Fruit fly (Drosophila melanogaster) whole organism, prepupa: Measurements from ENCODE around the gene sw.
"Not testable (repeated sequence)": the region's sequence is repeated elsewhere in the genome, so short reads cannot be mapped to it uniquely, and the experiment has no call there.

Experiments used
- CG3032 ChIP-seq: fragments of 200-800 bp; optimal IDR thresholded peaks from 2 replicates; lab custom pipeline; 2019; ENCODE audit warnings: missing biosample characterization, mild to moderate bottlenecking, missing genetic modification characterization, moderate library complexity
- CG34406 ChIP-seq: fragments of 200-800 bp; sonication (Bioruptor generic); optimal IDR thresholded peaks from 3 replicates; lab custom pipeline; 2016; ENCODE audit warnings: missing biosample characterization, missing genetic modification characterization
- CG6163 ChIP-seq: fragments of 200-800 bp; sonication (Bioruptor generic); IDR thresholded peaks from 3 replicates; pipeline ENCODE4 v1.3.6; 2022; ENCODE audit warnings: missing biosample characterization, missing genetic modification characterization
- CG6808 ChIP-seq: fragments of 200-800 bp; sonication (Bioruptor generic); optimal IDR thresholded peaks from 3 replicates; lab custom pipeline; 2017; ENCODE audit warnings: missing biosample characterization, missing genetic modification characterization, mild to moderate bottlenecking, moderate library complexity, missing genetic modification reagents
- CG8632 ChIP-seq: fragments of 200-800 bp; sonication (Bioruptor generic); optimal IDR thresholded peaks from 3 replicates; lab custom pipeline; 2016; ENCODE audit warnings: missing biosample characterization, missing genetic modification characterization
- Eip93F ChIP-seq: fragments of 200-800 bp; sonication (Bioruptor generic); optimal IDR thresholded peaks from 2 replicates; lab custom pipeline; 2016; ENCODE audit warnings: missing biosample characterization, mild to moderate bottlenecking, missing genetic modification characterization
- Ets96B ChIP-seq: fragments of 200-800 bp; optimal IDR thresholded peaks from 2 replicates; lab custom pipeline; 2019; ENCODE audit warnings: missing biosample characterization, mild to moderate bottlenecking, missing genetic modification characterization, moderate library complexity
- Hr39 ChIP-seq: fragments of 200-800 bp; sonication (Bioruptor generic); optimal IDR thresholded peaks from 2 replicates; lab custom pipeline; 2016; ENCODE audit warnings: missing biosample characterization, missing genetic modification characterization
- dsx ChIP-seq: fragments of 200-800 bp; optimal IDR thresholded peaks from 3 replicates; lab custom pipeline; 2019; ENCODE audit warnings: missing biosample characterization, mild to moderate bottlenecking, missing genetic modification characterization, moderate library complexity; ENCODE audit not compliant: poor library complexity, severe bottlenecking

Gene sw

dm6 chrX:20194127-20194526 lies 42.1 kb downstream of the sw start, which contains the start of gene Sdic3:
Gene Sdic3, minus strand, starts transcription at chrX:20194227.
- not testable (repeated sequence) for TF ChIP-seq CG6163 (GFP tag; lab: Robert Waterston, UW); Ets96B (tag; lab: Kevin White, UChicago); Eip93F (GFP tag; lab: Kevin White, UChicago)
- TF ChIP-seq, all 60 proteins: peak for 0; not testable (repeated sequence) for 60

- not testable (repeated sequence) for TF ChIP-seq CG3032; dsx; CG34406 (GFP tag; lab: Kevin White, UChicago)
These were observed 49.8 kb downstream of the sw start, which contains the start of gene Sdic2 for dm6 chrX:20186387-20186786. Gene Sdic2, minus strand, starts transcription at chrX:20186487.

DNA sequence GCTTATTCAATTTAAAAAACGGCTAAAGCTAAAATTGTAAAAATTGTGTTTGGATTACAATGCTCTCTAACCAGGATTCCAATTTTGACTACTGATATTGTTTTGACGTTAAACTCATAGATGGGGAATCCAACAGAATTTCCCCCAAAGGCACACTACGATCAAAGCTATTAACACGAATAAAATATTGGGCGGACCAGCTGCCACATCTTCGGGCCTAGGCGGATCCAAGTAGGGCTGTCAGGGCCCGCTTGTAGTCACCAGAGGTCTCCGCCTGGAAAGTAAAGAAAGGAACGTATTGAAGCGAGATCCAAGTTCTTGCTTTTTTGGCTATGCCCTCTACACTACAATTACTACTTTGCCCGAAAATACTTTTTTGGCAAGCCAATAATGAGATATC lies 57.6 kb downstream of the sw start, which contains the start of gene Sdic1:
Gene Sdic1 (minus strand): TSS at position 101 of the 400 bp plus-strand sequence.
- TF ChIP-seq CG8632 (GFP tag; lab: Kevin White, UChicago); Hr39 (GFP tag; lab: Kevin White, UChicago); CG6808: not testable (repeated sequence)
